Fruit fly (Drosophila melanogaster): ENCODE measurements around the gene CG32944.

The CG32944 gene

dm6 chr3R:4399810-4400496, 19.4 kb downstream of the CG32944 start:
- no peak for TF ChIP-seq EcR (GFP tag; optimal IDR thresholded peaks at IDR 0.05)
- TF ChIP-seq psq (optimal IDR thresholded peaks at IDR 0.05): no peak
- no peak for TF ChIP-seq usp (GFP tag; optimal IDR thresholded peaks at IDR 0.05)
- TF ChIP-seq pan (optimal IDR thresholded peaks at IDR 0.05): no peak
- TF ChIP-seq Dll (optimal IDR thresholded peaks at IDR 0.05): no peak
- no peak for TF ChIP-seq CG8478 (optimal IDR thresholded peaks at IDR 0.05)

dm6 chr3R:4397403-4398079, 21.8 kb downstream of the CG32944 start, which contains the start of gene CG9855:
TSS of gene CG9855 (minus strand) at chr3R:4397875.
- no peak for TF ChIP-seq pan (optimal IDR thresholded peaks at IDR 0.05)
- TF ChIP-seq Dll (optimal IDR thresholded peaks at IDR 0.05): no peak
- TF ChIP-seq CG8478 (optimal IDR thresholded peaks at IDR 0.05): no peak
- no peak for TF ChIP-seq usp (GFP tag; optimal IDR thresholded peaks at IDR 0.05)

- TF ChIP-seq EcR (GFP tag; optimal IDR thresholded peaks at IDR 0.05) (no peak), CG8478 (optimal IDR thresholded peaks at IDR 0.05) (no peak), usp (GFP tag; optimal IDR thresholded peaks at IDR 0.05) (no peak), pan (optimal IDR thresholded peaks at IDR 0.05) (no peak), psq (optimal IDR thresholded peaks at IDR 0.05) (no peak), Dll (optimal IDR thresholded peaks at IDR 0.05) (no peak)
These were observed 24.5 kb downstream of the CG32944 start for dm6 chr3R:4394654-4395581.

- no peak for TF ChIP-seq usp (GFP tag; optimal IDR thresholded peaks at IDR 0.05)
These were observed 25.3 kb downstream of the CG32944 start, which contains the start of gene CG34112 for dm6 chr3R:4394117-4394516. TSS of gene CG34112 (minus strand) at chr3R:4394259.

dm6 chr3R:4390133-4390532, 29.2 kb downstream of the CG32944 start, which contains the start of gene CG14646:
TSS of gene CG14646 (plus strand) at chr3R:4390366.
- TF ChIP-seq EcR (GFP tag; optimal IDR thresholded peaks at IDR 0.05): no peak
- TF ChIP-seq usp (GFP tag; optimal IDR thresholded peaks at IDR 0.05): no peak
- TF ChIP-seq CG8478 (optimal IDR thresholded peaks at IDR 0.05): no peak
- no peak for TF ChIP-seq psq (optimal IDR thresholded peaks at IDR 0.05)
- no peak for TF ChIP-seq pan (optimal IDR thresholded peaks at IDR 0.05)
- no peak for TF ChIP-seq Dll (optimal IDR thresholded peaks at IDR 0.05)

dm6 chr3R:4387490-4387889, 31.9 kb downstream of the CG32944 start, which contains the start of gene tub:
TSS of gene tub (plus strand) at chr3R:4387742.
- TF ChIP-seq EcR (GFP tag; optimal IDR thresholded peaks at IDR 0.05) (no peak), usp (GFP tag; optimal IDR thresholded peaks at IDR 0.05) (no peak), CG8478 (optimal IDR thresholded peaks at IDR 0.05) (no peak), Dll (optimal IDR thresholded peaks at IDR 0.05) (no peak), pan (optimal IDR thresholded peaks at IDR 0.05) (no peak), psq (optimal IDR thresholded peaks at IDR 0.05) (no peak)

dm6 chr3R:4382165-4382564, 37.2 kb downstream of the CG32944 start:
- no peak for TF ChIP-seq Dll (optimal IDR thresholded peaks at IDR 0.05)
- no peak for TF ChIP-seq psq (optimal IDR thresholded peaks at IDR 0.05)
- no peak for TF ChIP-seq pan (optimal IDR thresholded peaks at IDR 0.05)
- TF ChIP-seq EcR (GFP tag; optimal IDR thresholded peaks at IDR 0.05): no peak
- TF ChIP-seq usp (GFP tag; optimal IDR thresholded peaks at IDR 0.05): no peak
- TF ChIP-seq CG8478 (optimal IDR thresholded peaks at IDR 0.05): no peak

dm6 chr3R:4381079-4381919, 38.1 kb downstream of the CG32944 start, which contains the start of gene Cont:
TSS of gene Cont (plus strand) at chr3R:4381306.
- TF ChIP-seq psq (optimal IDR thresholded peaks at IDR 0.05) (no peak), Dll (optimal IDR thresholded peaks at IDR 0.05) (no peak), usp (GFP tag; optimal IDR thresholded peaks at IDR 0.05) (no peak), EcR (GFP tag; optimal IDR thresholded peaks at IDR 0.05) (no peak), CG8478 (optimal IDR thresholded peaks at IDR 0.05) (no peak), pan (optimal IDR thresholded peaks at IDR 0.05) (no peak)

dm6 chr3R:4378363-4379354, 40.7 kb downstream of the CG32944 start, which contains the start of gene Sfxn1-3:
TSS of gene Sfxn1-3 (plus strand) at chr3R:4378600.
- TF ChIP-seq usp (GFP tag; optimal IDR thresholded peaks at IDR 0.05) (no peak), pan (optimal IDR thresholded peaks at IDR 0.05) (peak; percentile 74), EcR (GFP tag; optimal IDR thresholded peaks at IDR 0.05) (no peak)

dm6 chr3R:4362010-4362409, 57.4 kb downstream of the CG32944 start:
- TF ChIP-seq Dll (optimal IDR thresholded peaks at IDR 0.05) (no peak), pan (optimal IDR thresholded peaks at IDR 0.05) (no peak), usp (GFP tag; optimal IDR thresholded peaks at IDR 0.05) (no peak), psq (optimal IDR thresholded peaks at IDR 0.05) (no peak), EcR (GFP tag; optimal IDR thresholded peaks at IDR 0.05) (no peak), CG8478 (optimal IDR thresholded peaks at IDR 0.05) (no peak)
